Worm (Caenorhabditis elegans) whole organism, L1 larva: ENCODE measurements around the gene T24C2.5.

Experiments
- C34B4.2 ChIP-seq: sonication (generic microtip); optimal IDR thresholded peaks from 2 replicates; lab custom pipeline; 2017; ENCODE audit warnings: mild to moderate bottlenecking, missing genetic modification characterization, missing compliant biosample characterization
- aha-1 ChIP-seq: fragments of 150-350 bp; optimal IDR thresholded peaks from 2 replicates; lab custom pipeline; 2014; ENCODE audit warnings: missing biosample characterization, missing genetic modification characterization
- aly-2 ChIP-seq: fragments of 150-350 bp; optimal IDR thresholded peaks from 2 replicates; lab custom pipeline; 2014; ENCODE audit warnings: missing biosample characterization, missing genetic modification characterization
- ama-1 ChIP-seq: fragments of 150-350 bp; optimal IDR thresholded peaks from 2 replicates; lab custom pipeline; 2014
- blmp-1 ChIP-seq: fragments of 150-350 bp; optimal IDR thresholded peaks from 2 replicates; lab custom pipeline; 2014; ENCODE audit warnings: missing biosample characterization, missing genetic modification characterization
- ceh-63 ChIP-seq: fragments of 200-800 bp; sonication (Bioruptor generic); optimal IDR thresholded peaks from 2 replicates; lab custom pipeline; 2018; ENCODE audit warnings: mild to moderate bottlenecking, missing genetic modification characterization, missing compliant biosample characterization
- ceh-90 ChIP-seq: sonication (generic microtip); optimal IDR thresholded peaks from 2 replicates; lab custom pipeline; 2016; ENCODE audit warnings: missing genetic modification characterization, missing compliant biosample characterization
- dpl-1 ChIP-seq, 3 experiments: fragments of 150-350 bp in 2 of 3; sonication (generic microtip) in 1 of 3; optimal IDR thresholded peaks; 2 replicates each; lab custom pipeline; 2014 to 2017; ENCODE audit warnings: missing biosample characterization in 3 of 3, missing genetic modification characterization in 3 of 3, missing genetic modification reagents in 3 of 3
- dsc-1 ChIP-seq: sonication (generic microtip); optimal IDR thresholded peaks from 2 replicates; lab custom pipeline; 2016; ENCODE audit warnings: mild to moderate bottlenecking, missing genetic modification characterization, missing compliant biosample characterization
- efl-1 ChIP-seq, 4 experiments: fragments of 150-350 bp; optimal IDR thresholded peaks in 3 of 4; peaks in 1 of 4; 1 replicate in 1 of 4; 2 replicates in 3 of 4; lab custom pipeline; 2014; ENCODE audit warnings: missing biosample characterization in 2 of 4, missing genetic modification characterization in 2 of 4, missing genetic modification reagents in 2 of 4
- efl-3 ChIP-seq: fragments of 200-800 bp; sonication (Bioruptor generic); optimal IDR thresholded peaks from 2 replicates; lab custom pipeline; 2018; ENCODE audit warnings: mild to moderate bottlenecking, missing genetic modification characterization, missing compliant biosample characterization
- egl-13 ChIP-seq: sonication (generic microtip); optimal IDR thresholded peaks from 2 replicates; lab custom pipeline; 2016; ENCODE audit warnings: missing genotype, missing genetic modification reagents, missing genetic modification characterization, missing compliant biosample characterization
- egl-27 ChIP-seq, 2 experiments: fragments of 150-350 bp in 1 of 2; sonication (generic microtip); optimal IDR thresholded peaks; 3 replicates each; lab custom pipeline; 2017 to 2018; ENCODE audit warnings: missing biosample characterization in 2 of 2, missing genetic modification characterization in 2 of 2, missing genetic modification reagents in 2 of 2
- elt-2 ChIP-seq: sonication (generic microtip); optimal IDR thresholded peaks from 2 replicates; lab custom pipeline; 2016; ENCODE audit warnings: missing genetic modification characterization, mild to moderate bottlenecking, inconsistent platforms, missing compliant biosample characterization, missing genetic modification reagents
- elt-3 ChIP-seq, 6 experiments: fragments of 150-350 bp in 1 of 6; sonication (generic microtip); optimal IDR thresholded peaks; 2 replicates each; lab custom pipeline; 2017 to 2018; ENCODE audit warnings: missing biosample characterization in 6 of 6, missing genetic modification characterization in 6 of 6, inconsistent platforms in 1 of 6
- ets-5 ChIP-seq: fragments of 200-800 bp; sonication (Bioruptor generic); IDR thresholded peaks from 2 replicates; pipeline ENCODE4 v1.3.6; 2022; ENCODE audit warnings: missing genetic modification characterization, missing compliant biosample characterization
- fkh-10 ChIP-seq: sonication (generic microtip); optimal IDR thresholded peaks from 2 replicates; lab custom pipeline; 2017; ENCODE audit warnings: missing biosample characterization, missing genetic modification reagents, missing genetic modification characterization
- fkh-8 ChIP-seq: sonication (generic microtip); optimal IDR thresholded peaks from 2 replicates; lab custom pipeline; 2016; ENCODE audit warnings: mild to moderate bottlenecking, missing genetic modification characterization, missing compliant biosample characterization
- fos-1 ChIP-seq: fragments of 150-350 bp; optimal IDR thresholded peaks from 2 replicates; lab custom pipeline; 2014; ENCODE audit warnings: missing biosample characterization, missing genetic modification characterization
- grh-1 ChIP-seq: fragments of 200-800 bp; sonication (Bioruptor generic); IDR thresholded peaks from 2 replicates; pipeline ENCODE4 v1.3.6; 2022; ENCODE audit warnings: missing genetic modification reagents, missing genetic modification characterization, missing compliant biosample characterization
- hlh-17 ChIP-seq: fragments of 200-800 bp; sonication (Bioruptor generic); optimal IDR thresholded peaks from 2 replicates; lab custom pipeline; 2018; ENCODE audit warnings: missing genetic modification characterization, mild to moderate bottlenecking, missing compliant biosample characterization, moderate library complexity, borderline replicate concordance
- isw-1 ChIP-seq: fragments of 200-800 bp; sonication (Bioruptor generic); IDR thresholded peaks from 2 replicates; pipeline ENCODE4 v1.3.6; 2022; ENCODE audit warnings: missing genetic modification characterization, missing compliant biosample characterization
- lin-13 ChIP-seq: fragments of 150-350 bp; optimal IDR thresholded peaks from 2 replicates; lab custom pipeline; 2014; ENCODE audit warnings: missing biosample characterization, missing genetic modification reagents, missing genetic modification characterization
- lin-14 ChIP-seq: fragments of 200-800 bp; sonication (Bioruptor generic); optimal IDR thresholded peaks from 2 replicates; lab custom pipeline; 2018; ENCODE audit warnings: mild to moderate bottlenecking, missing genetic modification characterization, moderate library complexity, missing compliant biosample characterization
- lin-15B ChIP-seq: fragments of 150-350 bp; sonication (generic microtip); optimal IDR thresholded peaks from 3 replicates; lab custom pipeline; 2014; ENCODE audit warnings: missing biosample characterization, missing genetic modification characterization
- lin-35 ChIP-seq, 2 experiments: fragments of 150-350 bp; optimal IDR thresholded peaks; 2 replicates each; lab custom pipeline; 2014; ENCODE audit warnings: missing biosample characterization in 2 of 2, missing genetic modification characterization in 2 of 2, missing genetic modification reagents in 2 of 2
- lir-3 ChIP-seq: sonication (generic microtip); optimal IDR thresholded peaks from 2 replicates; lab custom pipeline; 2016; ENCODE audit warnings: mild to moderate bottlenecking, missing genetic modification characterization, moderate library complexity, missing compliant biosample characterization; ENCODE audit not compliant: poor library complexity
- nhr-11 ChIP-seq: fragments of 150-350 bp; optimal IDR thresholded peaks from 2 replicates; lab custom pipeline; 2014; ENCODE audit warnings: missing biosample characterization, missing genetic modification characterization
- nhr-47 ChIP-seq: sonication (generic microtip); optimal IDR thresholded peaks from 2 replicates; lab custom pipeline; 2016; ENCODE audit warnings: mild to moderate bottlenecking, missing genetic modification characterization, moderate library complexity, missing compliant biosample characterization
- nhr-71 ChIP-seq: sonication (generic microtip); optimal IDR thresholded peaks from 2 replicates; lab custom pipeline; 2016; ENCODE audit warnings: mild to moderate bottlenecking, missing genetic modification characterization, moderate library complexity, missing compliant biosample characterization
- nhr-77 ChIP-seq: fragments of 150-350 bp; optimal IDR thresholded peaks from 2 replicates; lab custom pipeline; 2014; ENCODE audit warnings: missing biosample characterization, missing genetic modification characterization
- nhr-85 ChIP-seq: sonication (generic microtip); peaks from one replicate; lab custom pipeline; 2016; ENCODE audit warnings: missing genetic modification characterization, inconsistent platforms, missing compliant biosample characterization
- nhr-90 ChIP-seq: sonication (generic microtip); optimal IDR thresholded peaks from 2 replicates; lab custom pipeline; 2016; ENCODE audit warnings: mild to moderate bottlenecking, missing genetic modification characterization, missing compliant biosample characterization; ENCODE audit not compliant: poor library complexity
- pax-3 ChIP-seq: fragments of 200-800 bp; sonication (Bioruptor generic); optimal IDR thresholded peaks from 2 replicates; lab custom pipeline; 2018; ENCODE audit warnings: mild to moderate bottlenecking, missing genetic modification characterization, moderate library complexity, missing compliant biosample characterization
- rnt-1 ChIP-seq: sonication (generic microtip); optimal IDR thresholded peaks from 2 replicates; lab custom pipeline; 2016; ENCODE audit warnings: mild to moderate bottlenecking, missing genetic modification characterization, moderate library complexity, missing compliant biosample characterization
- skn-1 ChIP-seq: fragments of 150-350 bp; optimal IDR thresholded peaks from 2 replicates; lab custom pipeline; 2014; ENCODE audit warnings: missing biosample characterization, missing genetic modification characterization
- snu-23 ChIP-seq: sonication (generic microtip); optimal IDR thresholded peaks from 2 replicates; lab custom pipeline; 2016; ENCODE audit warnings: missing genetic modification characterization, missing compliant biosample characterization
- sox-4 ChIP-seq: sonication (generic microtip); optimal IDR thresholded peaks from 2 replicates; lab custom pipeline; 2016; ENCODE audit warnings: missing genetic modification characterization, missing compliant biosample characterization
- sptf-1 ChIP-seq: fragments of 150-350 bp; optimal IDR thresholded peaks from 2 replicates; lab custom pipeline; 2014; ENCODE audit warnings: missing biosample characterization, missing genetic modification characterization
- sup-37 ChIP-seq: fragments of 200-800 bp; sonication (Bioruptor generic); optimal IDR thresholded peaks from 2 replicates; lab custom pipeline; 2018; ENCODE audit warnings: mild to moderate bottlenecking, missing genetic modification characterization, missing compliant biosample characterization
- swsn-7 ChIP-seq: sonication (generic microtip); optimal IDR thresholded peaks from 2 replicates; lab custom pipeline; 2016; ENCODE audit warnings: missing genetic modification characterization, missing compliant biosample characterization
- tbx-2 ChIP-seq: sonication (generic microtip); optimal IDR thresholded peaks from 2 replicates; lab custom pipeline; 2016; ENCODE audit warnings: missing genetic modification characterization, missing compliant biosample characterization
- unc-62 ChIP-seq: fragments of 150-350 bp; optimal IDR thresholded peaks from 2 replicates; lab custom pipeline; 2014; ENCODE audit warnings: missing biosample characterization, missing genetic modification reagents, missing genetic modification characterization
- xbp-1 ChIP-seq: sonication (generic microtip); optimal IDR thresholded peaks from 2 replicates; lab custom pipeline; 2016; ENCODE audit warnings: missing genetic modification characterization, missing compliant biosample characterization
- zag-1 ChIP-seq: fragments of 150-350 bp; optimal IDR thresholded peaks from 2 replicates; lab custom pipeline; 2014; ENCODE audit warnings: missing biosample characterization, missing genetic modification characterization
- zip-4 ChIP-seq: fragments of 200-800 bp; sonication (Bioruptor generic); optimal IDR thresholded peaks from 2 replicates; lab custom pipeline; 2018; ENCODE audit warnings: mild to moderate bottlenecking, missing genetic modification characterization, moderate library complexity, missing compliant biosample characterization
- ztf-4 ChIP-seq: fragments of 150-350 bp; optimal IDR thresholded peaks from 2 replicates; lab custom pipeline; 2014; ENCODE audit warnings: missing biosample characterization, missing genetic modification characterization

T24C2.5 gene

DNA sequence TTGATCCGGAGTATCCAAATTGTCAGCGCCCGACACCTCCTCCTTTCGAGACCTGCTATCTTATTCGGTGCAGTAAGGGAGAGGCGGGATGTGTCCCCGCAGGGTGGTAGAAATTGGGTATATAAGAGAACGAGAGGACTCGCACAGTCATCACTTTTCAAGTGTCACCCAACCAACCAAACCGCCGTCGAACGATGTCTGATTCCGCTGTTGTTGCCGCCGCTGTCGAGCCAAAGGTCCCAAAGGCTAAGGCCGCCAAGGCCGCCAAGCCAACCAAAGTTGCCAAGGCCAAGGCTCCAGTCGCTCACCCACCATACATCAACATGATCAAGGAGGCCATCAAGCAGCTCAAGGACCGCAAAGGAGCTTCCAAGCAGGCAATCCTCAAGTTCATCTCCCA lies 44.3 kb upstream of the T24C2.5 start, which contains the start of gene his-24 (continued):
- TF ChIP-seq lin-15B (tag; lab: Kevin White, UChicago), result no peak
- no peak; the same call in 1 of the 2 replicates for TF ChIP-seq isw-1 (GFP tag; lab: Robert Waterston, UW)
- TF ChIP-seq aha-1 (tag; lab: Kevin White, UChicago), result no peak
- no peak for TF ChIP-seq ceh-90 (tag; lab: Kevin White, UChicago)
- no peak for TF ChIP-seq C34B4.2 (tag; lab: Kevin White, UChicago)
- peak; percentile 52 for TF ChIP-seq lin-13 (GFP tag; lab: Kevin White, UChicago)
- no peak for TF ChIP-seq ceh-63
- TF ChIP-seq unc-62 (GFP tag; lab: Kevin White, UChicago), result no peak
- no peak for TF ChIP-seq ztf-4

DNA sequence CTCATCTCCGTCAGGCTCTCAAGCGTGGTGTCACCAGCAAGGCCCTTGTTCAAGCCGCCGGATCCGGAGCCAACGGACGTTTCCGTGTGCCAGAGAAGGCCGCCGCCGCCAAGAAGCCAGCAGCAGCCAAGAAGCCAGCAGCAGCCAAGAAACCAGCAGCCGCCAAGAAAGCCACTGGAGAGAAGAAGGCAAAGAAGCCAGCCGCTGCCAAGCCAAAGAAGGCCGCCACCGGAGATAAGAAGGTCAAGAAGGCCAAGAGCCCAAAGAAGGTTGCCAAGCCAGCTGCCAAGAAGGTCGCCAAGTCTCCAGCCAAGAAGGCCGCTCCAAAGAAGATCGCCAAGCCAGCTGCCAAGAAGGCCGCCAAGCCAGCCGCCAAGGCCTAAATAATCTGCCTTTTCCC lies 43.7 kb upstream of the T24C2.5 start:
- TF ChIP-seq sptf-1 (no peak), hlh-17 (no peak), aly-2 (tag; lab: Kevin White, UChicago) (no peak), lin-35 (GFP tag; optimal IDR thresholded peaks at IDR 0.05; lab: Kevin White, UChicago) (no peak), sox-4 (tag; lab: Kevin White, UChicago) (no peak), blmp-1 (tag; lab: Kevin White, UChicago) (no peak)

- no peak for TF ChIP-seq xbp-1 (tag; lab: Kevin White, UChicago)
- TF ChIP-seq blmp-1 (tag; lab: Kevin White, UChicago), result peak; percentile 44
- TF ChIP-seq nhr-85, result peak; percentile 80
- TF ChIP-seq lin-14 (GFP tag; lab: Kevin White, UChicago), result peak; percentile 54
- peak; percentile 25 for TF ChIP-seq nhr-71
- TF ChIP-seq efl-1 (optimal IDR thresholded peaks at IDR 0.05; lab: Kevin White, UChicago), result no peak
- TF ChIP-seq efl-1 (GFP tag; optimal IDR thresholded peaks at IDR 0.05 in 1 of 2; lab: Kevin White, UChicago), result peak in 1 of 2 experiments; percentile 20
- no peak for TF ChIP-seq aha-1 (tag; lab: Kevin White, UChicago)
- peak; percentile 39 for TF ChIP-seq tbx-2 (tag; lab: Kevin White, UChicago)
- peak; percentile 28; the same call in 1 of the 2 replicates for TF ChIP-seq grh-1 (GFP tag; lab: Robert Waterston, UW)
- TF ChIP-seq rnt-1 (tag; lab: Kevin White, UChicago), result peak; percentile 1
- peak; percentile 68 for TF ChIP-seq ama-1
- no peak for TF ChIP-seq elt-3 (tag; optimal IDR thresholded peaks at IDR 0.05; lab: Kevin White, UChicago)
- peak; percentile 17 for TF ChIP-seq snu-23 (GFP tag; lab: Kevin White, UChicago)
- TF ChIP-seq, all 84 proteins: peak for 10
These were observed 43.1 kb upstream of the T24C2.5 start for ce11 chrX:14491103-14491502.

DNA sequence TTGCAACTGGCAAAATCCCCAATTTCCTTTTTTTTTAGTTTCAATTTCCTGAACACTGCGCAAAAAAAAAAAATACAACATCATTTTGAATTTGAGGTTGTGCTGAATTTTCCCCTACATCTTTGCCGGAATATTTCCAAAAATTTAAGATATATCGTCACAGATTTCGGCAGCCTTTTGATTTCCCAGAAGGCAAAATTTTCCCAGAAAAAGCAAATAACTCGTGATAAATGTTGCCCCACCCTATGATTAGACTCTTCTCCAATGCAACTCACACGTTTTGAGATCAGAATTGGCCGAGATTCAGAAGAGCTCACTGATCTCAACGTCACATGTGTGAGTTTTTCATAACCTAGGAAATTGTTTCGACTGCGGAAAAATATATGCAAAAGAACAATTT lies 41.8 kb upstream of the T24C2.5 start:
- TF ChIP-seq ceh-90 (tag; lab: Kevin White, UChicago) (no peak), pax-3 (tag; lab: Kevin White, UChicago) (peak; percentile 33), fos-1 (tag; lab: Kevin White, UChicago) (peak; percentile 1), nhr-71 (peak; percentile 71), dsc-1 (tag; lab: Kevin White, UChicago) (no peak), swsn-7 (tag; lab: Kevin White, UChicago) (peak; percentile 16), fkh-8 (tag; lab: Kevin White, UChicago) (peak; percentile 90), ets-5 (GFP tag; lab: Robert Waterston, UW) (no peak), nhr-11 (peak; percentile 8), elt-2 (tag; lab: Kevin White, UChicago) (no peak), dpl-1 (GFP tag; optimal IDR thresholded peaks at IDR 0.05; lab: Kevin White, UChicago) (no peak), efl-3 (no peak), lir-3 (no peak), egl-27 (tag; optimal IDR thresholded peaks at IDR 0.05; lab: Kevin White, UChicago) (no peak), ztf-4 (no peak), skn-1 (tag; lab: Kevin White, UChicago) (no peak), nhr-90 (tag; lab: Kevin White, UChicago) (no peak), sptf-1 (no peak), fkh-10 (GFP tag; lab: Kevin White, UChicago) (no peak), unc-62 (GFP tag; lab: Kevin White, UChicago) (no peak), sup-37 (GFP tag; lab: Kevin White, UChicago) (no peak), zip-4 (GFP tag; lab: Kevin White, UChicago) (no peak), nhr-77 (tag; lab: Kevin White, UChicago) (no peak), nhr-47 (peak; percentile 66), zag-1 (no peak), egl-13 (no peak)
